Worm (Caenorhabditis elegans) whole organism, L1 larva: Measurements from ENCODE around the gene nlp-61.

ENCODE experiments used
- C16A3.4 ChIP-seq: fragments of 150-350 bp; optimal IDR thresholded peaks from 2 replicates; lab custom pipeline; 2014; ENCODE audit warnings: missing biosample characterization, missing genetic modification characterization
- F16B12.6 ChIP-seq: fragments of 150-350 bp; optimal IDR thresholded peaks from 2 replicates; lab custom pipeline; 2014; ENCODE audit warnings: missing biosample characterization, missing genetic modification characterization
- Y116A8C.19 ChIP-seq: sonication (generic microtip); optimal IDR thresholded peaks from 2 replicates; lab custom pipeline; 2016; ENCODE audit warnings: missing compliant biosample characterization, missing genetic modification characterization, borderline replicate concordance
- aly-2 ChIP-seq: fragments of 150-350 bp; optimal IDR thresholded peaks from 2 replicates; lab custom pipeline; 2014; ENCODE audit warnings: missing biosample characterization, missing genetic modification characterization
- blmp-1 ChIP-seq: fragments of 150-350 bp; optimal IDR thresholded peaks from 2 replicates; lab custom pipeline; 2014; ENCODE audit warnings: missing biosample characterization, missing genetic modification characterization
- ceh-63 ChIP-seq: fragments of 200-800 bp; sonication (Bioruptor generic); optimal IDR thresholded peaks from 2 replicates; lab custom pipeline; 2018; ENCODE audit warnings: mild to moderate bottlenecking, missing genetic modification characterization, missing compliant biosample characterization
- ceh-82 ChIP-seq, 3 experiments: fragments of 150-350 bp in 1 of 3; sonication (generic microtip) in 2 of 3; optimal IDR thresholded peaks; 2 replicates each; lab custom pipeline; 2014 to 2017; ENCODE audit warnings: missing biosample characterization in 3 of 3, missing genetic modification characterization in 3 of 3
- ceh-90 ChIP-seq: sonication (generic microtip); optimal IDR thresholded peaks from 2 replicates; lab custom pipeline; 2016; ENCODE audit warnings: missing genetic modification characterization, missing compliant biosample characterization
- dsc-1 ChIP-seq: sonication (generic microtip); optimal IDR thresholded peaks from 2 replicates; lab custom pipeline; 2016; ENCODE audit warnings: mild to moderate bottlenecking, missing genetic modification characterization, missing compliant biosample characterization
- efl-1 ChIP-seq, 4 experiments: fragments of 150-350 bp; optimal IDR thresholded peaks in 3 of 4; peaks in 1 of 4; 1 replicate in 1 of 4; 2 replicates in 3 of 4; lab custom pipeline; 2014; ENCODE audit warnings: missing biosample characterization in 2 of 4, missing genetic modification characterization in 2 of 4, missing genetic modification reagents in 2 of 4
- efl-3 ChIP-seq: fragments of 200-800 bp; sonication (Bioruptor generic); optimal IDR thresholded peaks from 2 replicates; lab custom pipeline; 2018; ENCODE audit warnings: mild to moderate bottlenecking, missing genetic modification characterization, missing compliant biosample characterization
- egl-13 ChIP-seq: sonication (generic microtip); optimal IDR thresholded peaks from 2 replicates; lab custom pipeline; 2016; ENCODE audit warnings: missing genotype, missing genetic modification reagents, missing genetic modification characterization, missing compliant biosample characterization
- fkh-10 ChIP-seq: sonication (generic microtip); optimal IDR thresholded peaks from 2 replicates; lab custom pipeline; 2017; ENCODE audit warnings: missing biosample characterization, missing genetic modification reagents, missing genetic modification characterization
- fkh-8 ChIP-seq: sonication (generic microtip); optimal IDR thresholded peaks from 2 replicates; lab custom pipeline; 2016; ENCODE audit warnings: mild to moderate bottlenecking, missing genetic modification characterization, missing compliant biosample characterization
- fos-1 ChIP-seq: fragments of 150-350 bp; optimal IDR thresholded peaks from 2 replicates; lab custom pipeline; 2014; ENCODE audit warnings: missing biosample characterization, missing genetic modification characterization
- hlh-17 ChIP-seq: fragments of 200-800 bp; sonication (Bioruptor generic); optimal IDR thresholded peaks from 2 replicates; lab custom pipeline; 2018; ENCODE audit warnings: missing genetic modification characterization, mild to moderate bottlenecking, missing compliant biosample characterization, moderate library complexity, borderline replicate concordance
- hlh-4 ChIP-seq: sonication (generic microtip); optimal IDR thresholded peaks from 2 replicates; lab custom pipeline; 2016; ENCODE audit warnings: mild to moderate bottlenecking, missing genetic modification characterization, missing compliant biosample characterization
- hpl-2 ChIP-seq: fragments of 150-350 bp; optimal IDR thresholded peaks from 2 replicates; lab custom pipeline; 2014; ENCODE audit warnings: missing biosample characterization, missing genetic modification reagents, missing genetic modification characterization
- irx-1 ChIP-seq: sonication (generic microtip); optimal IDR thresholded peaks from 2 replicates; lab custom pipeline; 2016; ENCODE audit warnings: missing genetic modification characterization, missing compliant biosample characterization
- isw-1 ChIP-seq: fragments of 200-800 bp; sonication (Bioruptor generic); IDR thresholded peaks from 2 replicates; pipeline ENCODE4 v1.3.6; 2022; ENCODE audit warnings: missing genetic modification characterization, missing compliant biosample characterization
- lin-13 ChIP-seq: fragments of 150-350 bp; optimal IDR thresholded peaks from 2 replicates; lab custom pipeline; 2014; ENCODE audit warnings: missing biosample characterization, missing genetic modification reagents, missing genetic modification characterization
- lin-14 ChIP-seq: fragments of 200-800 bp; sonication (Bioruptor generic); optimal IDR thresholded peaks from 2 replicates; lab custom pipeline; 2018; ENCODE audit warnings: mild to moderate bottlenecking, missing genetic modification characterization, moderate library complexity, missing compliant biosample characterization
- lin-15B ChIP-seq: fragments of 150-350 bp; sonication (generic microtip); optimal IDR thresholded peaks from 3 replicates; lab custom pipeline; 2014; ENCODE audit warnings: missing biosample characterization, missing genetic modification characterization
- lsy-2 ChIP-seq, 2 experiments: fragments of 150-350 bp; optimal IDR thresholded peaks; 2 replicates each; lab custom pipeline; 2014; ENCODE audit warnings: missing biosample characterization in 2 of 2, missing genetic modification characterization in 2 of 2
- mdl-1 ChIP-seq, 2 experiments: fragments of 150-350 bp; optimal IDR thresholded peaks; 2 replicates each; lab custom pipeline; 2014 to 2017; ENCODE audit warnings: missing biosample characterization in 2 of 2, missing genetic modification characterization in 2 of 2, inconsistent platforms in 1 of 2
- mep-1 ChIP-seq: fragments of 150-350 bp; optimal IDR thresholded peaks from 2 replicates; lab custom pipeline; 2014; ENCODE audit warnings: missing biosample characterization, missing genetic modification characterization
- nhr-11 ChIP-seq: fragments of 150-350 bp; optimal IDR thresholded peaks from 2 replicates; lab custom pipeline; 2014; ENCODE audit warnings: missing biosample characterization, missing genetic modification characterization
- nhr-12 ChIP-seq: sonication (generic microtip); optimal IDR thresholded peaks from 2 replicates; lab custom pipeline; 2017; ENCODE audit warnings: missing biosample characterization, missing genetic modification characterization
- nhr-19 ChIP-seq: fragments of 200-800 bp; sonication (Bioruptor generic); conservative IDR thresholded peaks from 2 replicates; pipeline ENCODE4 v1.3.6; 2022; ENCODE audit warnings: missing genetic modification characterization, missing compliant biosample characterization
- nhr-20 ChIP-seq: sonication (generic microtip); optimal IDR thresholded peaks from 2 replicates; lab custom pipeline; 2016; ENCODE audit warnings: mild to moderate bottlenecking, missing genetic modification characterization, missing compliant biosample characterization
- nhr-237 ChIP-seq: fragments of 150-350 bp; optimal IDR thresholded peaks from 2 replicates; lab custom pipeline; 2014; ENCODE audit warnings: missing biosample characterization, missing genetic modification characterization
- nhr-47 ChIP-seq: sonication (generic microtip); optimal IDR thresholded peaks from 2 replicates; lab custom pipeline; 2016; ENCODE audit warnings: mild to moderate bottlenecking, missing genetic modification characterization, moderate library complexity, missing compliant biosample characterization
- nhr-71 ChIP-seq: sonication (generic microtip); optimal IDR thresholded peaks from 2 replicates; lab custom pipeline; 2016; ENCODE audit warnings: mild to moderate bottlenecking, missing genetic modification characterization, moderate library complexity, missing compliant biosample characterization
- nhr-77 ChIP-seq: fragments of 150-350 bp; optimal IDR thresholded peaks from 2 replicates; lab custom pipeline; 2014; ENCODE audit warnings: missing biosample characterization, missing genetic modification characterization
- nhr-84 ChIP-seq: sonication (generic microtip); optimal IDR thresholded peaks from 2 replicates; lab custom pipeline; 2017; ENCODE audit warnings: missing biosample characterization, missing genetic modification characterization
- nhr-85 ChIP-seq: sonication (generic microtip); peaks from one replicate; lab custom pipeline; 2016; ENCODE audit warnings: missing genetic modification characterization, inconsistent platforms, missing compliant biosample characterization
- pag-3 ChIP-seq: sonication (generic microtip); optimal IDR thresholded peaks from 2 replicates; lab custom pipeline; 2017; ENCODE audit warnings: missing genetic modification characterization, mild to moderate bottlenecking, missing compliant biosample characterization, antibody characterized with exemption, borderline replicate concordance; ENCODE audit not compliant: insufficient read depth
- pqm-1 ChIP-seq: sonication (generic microtip); optimal IDR thresholded peaks from 3 replicates; lab custom pipeline; 2017; ENCODE audit warnings: missing biosample characterization, missing genetic modification characterization
- rnt-1 ChIP-seq: sonication (generic microtip); optimal IDR thresholded peaks from 2 replicates; lab custom pipeline; 2016; ENCODE audit warnings: mild to moderate bottlenecking, missing genetic modification characterization, moderate library complexity, missing compliant biosample characterization
- skn-1 ChIP-seq: fragments of 150-350 bp; optimal IDR thresholded peaks from 2 replicates; lab custom pipeline; 2014; ENCODE audit warnings: missing biosample characterization, missing genetic modification characterization
- snpc-4 ChIP-seq: fragments of 150-350 bp; optimal IDR thresholded peaks from 2 replicates; lab custom pipeline; 2014; ENCODE audit warnings: missing biosample characterization, missing genetic modification characterization
- snu-23 ChIP-seq: sonication (generic microtip); optimal IDR thresholded peaks from 2 replicates; lab custom pipeline; 2016; ENCODE audit warnings: missing genetic modification characterization, missing compliant biosample characterization
- sox-4 ChIP-seq: sonication (generic microtip); optimal IDR thresholded peaks from 2 replicates; lab custom pipeline; 2016; ENCODE audit warnings: missing genetic modification characterization, missing compliant biosample characterization
- swsn-7 ChIP-seq: sonication (generic microtip); optimal IDR thresholded peaks from 2 replicates; lab custom pipeline; 2016; ENCODE audit warnings: missing genetic modification characterization, missing compliant biosample characterization
- tbx-2 ChIP-seq: sonication (generic microtip); optimal IDR thresholded peaks from 2 replicates; lab custom pipeline; 2016; ENCODE audit warnings: missing genetic modification characterization, missing compliant biosample characterization
- tlp-1 ChIP-seq: fragments of 150-350 bp; optimal IDR thresholded peaks from 2 replicates; lab custom pipeline; 2014; ENCODE audit warnings: missing biosample characterization, missing genetic modification characterization
- unc-130 ChIP-seq: fragments of 150-350 bp; optimal IDR thresholded peaks from 2 replicates; lab custom pipeline; 2017; ENCODE audit warnings: missing biosample characterization, missing genetic modification characterization, inconsistent platforms
- unc-30 ChIP-seq: sonication (generic microtip); optimal IDR thresholded peaks from 2 replicates; lab custom pipeline; 2017; ENCODE audit warnings: missing biosample characterization, missing genetic modification characterization
- unc-62 ChIP-seq: fragments of 150-350 bp; optimal IDR thresholded peaks from 2 replicates; lab custom pipeline; 2014; ENCODE audit warnings: missing biosample characterization, missing genetic modification reagents, missing genetic modification characterization
- unc-86 ChIP-seq: sonication (generic microtip); optimal IDR thresholded peaks from 2 replicates; lab custom pipeline; 2016; ENCODE audit warnings: missing genetic modification characterization, missing compliant biosample characterization
- xbp-1 ChIP-seq: sonication (generic microtip); optimal IDR thresholded peaks from 2 replicates; lab custom pipeline; 2016; ENCODE audit warnings: missing genetic modification characterization, missing compliant biosample characterization

nlp-61 gene

ce11 chrX:7652308-7652707 is 24.9 kb downstream of the nlp-61 start:
- TF ChIP-seq nhr-84, result no peak
- no peak for TF ChIP-seq efl-1 (optimal IDR thresholded peaks at IDR 0.05; lab: Kevin White, UChicago)
- TF ChIP-seq efl-1 (GFP tag; optimal IDR thresholded peaks at IDR 0.05 in 1 of 2; lab: Kevin White, UChicago), result no peak
- TF ChIP-seq pqm-1 (tag; lab: Kevin White, UChicago), result no peak
- no peak for TF ChIP-seq nhr-11 (tag; lab: Kevin White, UChicago)
- TF ChIP-seq hlh-17 (GFP tag; lab: Kevin White, UChicago), result no peak
- TF ChIP-seq snpc-4, result no peak
- no peak for TF ChIP-seq nhr-85 (tag; lab: Kevin White, UChicago)
- TF ChIP-seq lin-15B (tag; lab: Kevin White, UChicago), result no peak
- TF ChIP-seq unc-130, result no peak
- TF ChIP-seq mdl-1 (tag; optimal IDR thresholded peaks at IDR 0.05; lab: Kevin White, UChicago), result no peak
- no peak for TF ChIP-seq rnt-1 (tag; lab: Kevin White, UChicago)
- TF ChIP-seq swsn-7 (tag; lab: Kevin White, UChicago), result no peak

ce11 chrX:7653708-7654390 is 26.4 kb downstream of the nlp-61 start:
- TF ChIP-seq unc-62 (GFP tag; lab: Kevin White, UChicago), result no peak
- no peak for TF ChIP-seq Y116A8C.19 (tag; lab: Kevin White, UChicago)
- TF ChIP-seq unc-30 (tag; lab: Kevin White, UChicago), result no peak
- TF ChIP-seq lin-15B (tag; lab: Kevin White, UChicago), result no peak
- peak; percentile 74 for TF ChIP-seq lin-14 (GFP tag; lab: Kevin White, UChicago)
- no peak for TF ChIP-seq nhr-12 (tag; lab: Kevin White, UChicago)
- peak in 1 of 3 experiments; percentile 25 for TF ChIP-seq ceh-82 (tag; optimal IDR thresholded peaks at IDR 0.05; lab: Kevin White, UChicago)
- TF ChIP-seq efl-3 (GFP tag; lab: Kevin White, UChicago), result no peak
- TF ChIP-seq nhr-84, result no peak
- TF ChIP-seq fkh-8 (tag; lab: Kevin White, UChicago), result peak; percentile 20
- no peak for TF ChIP-seq tbx-2 (tag; lab: Kevin White, UChicago)
- TF ChIP-seq nhr-71 (tag; lab: Kevin White, UChicago), result peak; percentile 40
- TF ChIP-seq dsc-1, result no peak
- no peak for TF ChIP-seq blmp-1 (tag; lab: Kevin White, UChicago)
- no peak for TF ChIP-seq fos-1 (tag; lab: Kevin White, UChicago)
- no peak for TF ChIP-seq tlp-1 (tag; lab: Kevin White, UChicago)
- no peak for TF ChIP-seq nhr-20 (tag; lab: Kevin White, UChicago)
- TF ChIP-seq nhr-19 (GFP tag; lab: Robert Waterston, UW), result no peak
- TF ChIP-seq nhr-237 (tag; lab: Kevin White, UChicago), result no peak
- TF ChIP-seq skn-1 (tag; lab: Kevin White, UChicago), result no peak
- TF ChIP-seq mep-1 (tag; lab: Kevin White, UChicago), result no peak
- peak; percentile 36 for TF ChIP-seq unc-86 (tag; lab: Kevin White, UChicago)
- no peak for TF ChIP-seq lin-13
- peak; percentile 21 for TF ChIP-seq nhr-47
- no peak for TF ChIP-seq hpl-2 (GFP tag; lab: Kevin White, UChicago)
- TF ChIP-seq irx-1 (tag; lab: Kevin White, UChicago), result no peak
- no peak for TF ChIP-seq nhr-85 (tag; lab: Kevin White, UChicago)
- no peak for TF ChIP-seq snu-23 (GFP tag; lab: Kevin White, UChicago)
- TF ChIP-seq egl-13 (tag; lab: Kevin White, UChicago), result peak; percentile 25
- TF ChIP-seq lsy-2 (tag; optimal IDR thresholded peaks at IDR 0.05; lab: Kevin White, UChicago), result no peak
- no peak for TF ChIP-seq pqm-1 (tag; lab: Kevin White, UChicago)
- no peak for TF ChIP-seq ceh-63 (GFP tag; lab: Kevin White, UChicago)
- no peak for TF ChIP-seq nhr-77 (tag; lab: Kevin White, UChicago)
- TF ChIP-seq ceh-90 (tag; lab: Kevin White, UChicago), result no peak
- TF ChIP-seq F16B12.6 (tag; lab: Kevin White, UChicago), result no peak
- TF ChIP-seq xbp-1 (tag; lab: Kevin White, UChicago), result no peak
- no peak for TF ChIP-seq aly-2 (tag; lab: Kevin White, UChicago)
- TF ChIP-seq sox-4 (tag; lab: Kevin White, UChicago), result no peak
- peak; percentile 56 for TF ChIP-seq fkh-10 (GFP tag; lab: Kevin White, UChicago)
- no peak for TF ChIP-seq isw-1 (GFP tag; lab: Robert Waterston, UW)
- no peak for TF ChIP-seq hlh-4 (tag; lab: Kevin White, UChicago)
- TF ChIP-seq C16A3.4, result no peak
- TF ChIP-seq pag-3 (tag; lab: Kevin White, UChicago), result no peak
- TF ChIP-seq swsn-7 (tag; lab: Kevin White, UChicago), result no peak
